Worm (Caenorhabditis elegans) whole organism, mixed stage, embryonic: ENCODE results near the gene F42C5.4.

Experiments
- M03D4.4 ChIP-seq: sonication (generic microtip); optimal IDR thresholded peaks from 2 replicates; lab custom pipeline; 2017; ENCODE audit warnings: mild to moderate bottlenecking, missing genetic modification characterization, missing compliant biosample characterization
- bed-3 ChIP-seq: fragments of 200-800 bp; sonication (Bioruptor generic); optimal IDR thresholded peaks from 3 replicates; lab custom pipeline; 2018; ENCODE audit warnings: mild to moderate bottlenecking, missing genetic modification characterization, moderate library complexity, missing compliant biosample characterization
- blmp-1 ChIP-seq: fragments of 150-350 bp; optimal IDR thresholded peaks from 2 replicates; lab custom pipeline; 2014; ENCODE audit warnings: missing biosample characterization, missing genetic modification characterization
- ceh-39 ChIP-seq: fragments of 150-350 bp; optimal IDR thresholded peaks from 2 replicates; lab custom pipeline; 2014; ENCODE audit warnings: missing biosample characterization, missing genetic modification characterization
- ceh-43 ChIP-seq: fragments of 200-800 bp; sonication (Bioruptor generic); optimal IDR thresholded peaks from 2 replicates; lab custom pipeline; 2018; ENCODE audit warnings: mild to moderate bottlenecking, missing genetic modification characterization, moderate library complexity, missing compliant biosample characterization
- ceh-83 ChIP-seq: fragments of 200-800 bp; sonication (Bioruptor generic); optimal IDR thresholded peaks from 2 replicates; lab custom pipeline; 2018; ENCODE audit warnings: mild to moderate bottlenecking, missing genetic modification characterization, missing compliant biosample characterization
- ces-1 ChIP-seq: fragments of 150-350 bp; optimal IDR thresholded peaks from 2 replicates; lab custom pipeline; 2014; ENCODE audit warnings: missing biosample characterization, missing genetic modification reagents, missing genetic modification characterization
- cnd-1 ChIP-seq: fragments of 200-800 bp; sonication (Bioruptor generic); optimal IDR thresholded peaks from 2 replicates; lab custom pipeline; 2018; ENCODE audit warnings: mild to moderate bottlenecking, missing genetic modification characterization, missing compliant biosample characterization
- drap-1 ChIP-seq: fragments of 200-800 bp; sonication (Bioruptor generic); optimal IDR thresholded peaks from 3 replicates; lab custom pipeline; 2018; ENCODE audit warnings: mild to moderate bottlenecking, missing genetic modification characterization, missing compliant biosample characterization
- elt-1 ChIP-seq: sonication (generic microtip); optimal IDR thresholded peaks from 2 replicates; lab custom pipeline; 2017; ENCODE audit warnings: missing genetic modification characterization, mild to moderate bottlenecking, missing compliant biosample characterization, antibody characterized with exemption, moderate library complexity, borderline replicate concordance; ENCODE audit not compliant: insufficient read depth
- elt-3 ChIP-seq: fragments of 150-350 bp; optimal IDR thresholded peaks from 2 replicates; lab custom pipeline; 2014; ENCODE audit warnings: missing biosample characterization, missing genetic modification characterization
- flh-1 ChIP-seq: fragments of 200-800 bp; sonication (Bioruptor generic); optimal IDR thresholded peaks from 2 replicates; lab custom pipeline; 2018; ENCODE audit warnings: mild to moderate bottlenecking, missing genetic modification characterization, moderate library complexity, missing compliant biosample characterization
- hlh-1 ChIP-seq: fragments of 150-350 bp; optimal IDR thresholded peaks from 2 replicates; lab custom pipeline; 2014; ENCODE audit warnings: missing biosample characterization, missing genetic modification reagents, missing genetic modification characterization
- lin-13 ChIP-seq: fragments of 150-350 bp; optimal IDR thresholded peaks from 2 replicates; lab custom pipeline; 2014; ENCODE audit warnings: missing biosample characterization, missing genetic modification characterization
- lin-32 ChIP-seq: fragments of 200-800 bp; sonication (Bioruptor generic); optimal IDR thresholded peaks from 2 replicates; lab custom pipeline; 2018; ENCODE audit warnings: mild to moderate bottlenecking, missing genetic modification characterization, missing compliant biosample characterization
- lsy-2 ChIP-seq: fragments of 150-350 bp; optimal IDR thresholded peaks from 2 replicates; lab custom pipeline; 2014; ENCODE audit warnings: missing biosample characterization, missing genetic modification characterization
- mab-5 ChIP-seq: fragments of 150-350 bp; optimal IDR thresholded peaks from 2 replicates; lab custom pipeline; 2014; ENCODE audit warnings: missing biosample characterization, missing genetic modification characterization
- mep-1 ChIP-seq: fragments of 150-350 bp; optimal IDR thresholded peaks from 2 replicates; lab custom pipeline; 2017; ENCODE audit warnings: missing biosample characterization, missing genetic modification reagents, missing genetic modification characterization, inconsistent platforms
- mls-2 ChIP-seq: sonication (generic microtip); optimal IDR thresholded peaks from 2 replicates; lab custom pipeline; 2016; ENCODE audit warnings: mild to moderate bottlenecking, missing genetic modification characterization, moderate library complexity, missing compliant biosample characterization
- nhr-2 ChIP-seq: fragments of 150-350 bp; optimal IDR thresholded peaks from 2 replicates; lab custom pipeline; 2014; ENCODE audit warnings: missing biosample characterization, missing genetic modification characterization
- nhr-237 ChIP-seq: fragments of 150-350 bp; optimal IDR thresholded peaks from 2 replicates; lab custom pipeline; 2014; ENCODE audit warnings: missing biosample characterization, missing genetic modification characterization
- nhr-76 ChIP-seq: sonication (generic microtip); optimal IDR thresholded peaks from 2 replicates; lab custom pipeline; 2017; ENCODE audit warnings: missing biosample characterization, missing genetic modification characterization
- pha-4 ChIP-seq: fragments of 150-350 bp; optimal IDR thresholded peaks from 2 replicates; lab custom pipeline; 2018; ENCODE audit warnings: missing biosample characterization, missing genetic modification reagents, missing genetic modification characterization
- sem-2 ChIP-seq: fragments of 200-800 bp; sonication (Bioruptor generic); optimal IDR thresholded peaks from 2 replicates; lab custom pipeline; 2018; ENCODE audit warnings: mild to moderate bottlenecking, missing genetic modification characterization, missing compliant biosample characterization
- snpc-4 ChIP-seq: fragments of 150-350 bp; optimal IDR thresholded peaks from 2 replicates; lab custom pipeline; 2014; ENCODE audit warnings: missing biosample characterization, missing genetic modification characterization
- sptf-1 ChIP-seq: sonication (generic microtip); optimal IDR thresholded peaks from 2 replicates; lab custom pipeline; 2017; ENCODE audit warnings: mild to moderate bottlenecking, missing genetic modification characterization, moderate library complexity, missing compliant biosample characterization
- tbx-8 ChIP-seq: fragments of 200-800 bp; sonication (Bioruptor generic); optimal IDR thresholded peaks from 2 replicates; lab custom pipeline; 2018; ENCODE audit warnings: mild to moderate bottlenecking, missing genetic modification characterization, moderate library complexity, missing compliant biosample characterization
- unc-120 ChIP-seq: sonication (generic microtip); optimal IDR thresholded peaks from 2 replicates; lab custom pipeline; 2017; ENCODE audit warnings: missing genetic modification characterization, missing compliant biosample characterization; ENCODE audit not compliant: poor library complexity, severe bottlenecking
- unc-39 ChIP-seq: fragments of 150-350 bp; optimal IDR thresholded peaks from 2 replicates; lab custom pipeline; 2014; ENCODE audit warnings: missing biosample characterization, missing genetic modification characterization
- zip-8 ChIP-seq: fragments of 150-350 bp; optimal IDR thresholded peaks from 2 replicates; lab custom pipeline; 2014; ENCODE audit warnings: missing biosample characterization, missing genetic modification characterization
- ztf-11 ChIP-seq: fragments of 150-350 bp; optimal IDR thresholded peaks from 2 replicates; lab custom pipeline; 2014; ENCODE audit warnings: missing biosample characterization, missing genetic modification characterization

The F42C5.4 gene

DNA sequence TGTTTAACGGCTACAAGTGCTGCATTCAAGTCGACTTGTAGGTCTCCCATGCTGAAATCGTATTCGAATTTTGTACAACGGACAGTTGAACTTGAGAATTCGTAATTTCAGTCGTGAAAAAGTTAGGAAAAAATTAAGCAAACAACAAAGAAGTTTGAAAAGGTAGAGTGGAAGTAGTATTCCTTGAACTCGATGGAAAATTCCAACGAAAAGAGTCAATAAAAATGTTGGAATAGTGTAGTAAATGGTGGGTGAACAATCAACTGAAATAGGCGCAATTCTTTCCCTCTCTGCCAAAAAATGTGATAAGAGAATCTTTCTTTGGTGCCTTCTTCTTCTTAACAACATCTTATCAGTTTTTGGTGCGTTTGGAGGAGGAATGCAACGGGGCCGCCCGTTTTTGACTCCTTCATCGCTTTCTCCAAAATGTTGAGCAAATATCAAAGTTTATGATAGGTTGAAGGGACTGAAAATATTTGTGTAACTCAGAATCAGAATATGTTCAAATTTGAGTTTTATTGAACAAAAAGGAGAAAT is 34.8 kb upstream of the F42C5.4 start, which contains the start of gene ifo-1:
ifo-1 (minus strand) TSS at position 51 of the 537 bp plus-strand sequence.
- no peak for TF ChIP-seq cnd-1 (tag; lab: Kevin White, UChicago)
- TF ChIP-seq ces-1 (GFP tag; lab: Kevin White, UChicago): no peak
- TF ChIP-seq lsy-2 (tag; lab: Kevin White, UChicago): no peak
- no peak for TF ChIP-seq snpc-4 (tag; lab: Kevin White, UChicago)
- no peak for TF ChIP-seq ceh-39 (tag; lab: Kevin White, UChicago)
- no peak for TF ChIP-seq hlh-1 (tag; lab: Kevin White, UChicago)
- no peak for TF ChIP-seq nhr-237
- no peak for TF ChIP-seq mls-2 (tag; lab: Kevin White, UChicago)
- no peak for TF ChIP-seq sem-2
- no peak for TF ChIP-seq elt-3
- no peak for TF ChIP-seq nhr-76
- no peak for TF ChIP-seq elt-1 (tag; lab: Kevin White, UChicago)
- no peak for TF ChIP-seq pha-4 (tag; lab: Kevin White, UChicago)
- TF ChIP-seq blmp-1 (tag; lab: Kevin White, UChicago): no peak
- TF ChIP-seq flh-1 (GFP tag; lab: Kevin White, UChicago): no peak
- TF ChIP-seq drap-1 (GFP tag; lab: Kevin White, UChicago): no peak
- TF ChIP-seq zip-8 (tag; lab: Kevin White, UChicago): no peak
- no peak for TF ChIP-seq M03D4.4 (tag; lab: Kevin White, UChicago)
- TF ChIP-seq unc-120 (tag; lab: Kevin White, UChicago): no peak
- no peak for TF ChIP-seq tbx-8 (GFP tag; lab: Kevin White, UChicago)
- TF ChIP-seq, all 35 proteins: peak for 0

DNA sequence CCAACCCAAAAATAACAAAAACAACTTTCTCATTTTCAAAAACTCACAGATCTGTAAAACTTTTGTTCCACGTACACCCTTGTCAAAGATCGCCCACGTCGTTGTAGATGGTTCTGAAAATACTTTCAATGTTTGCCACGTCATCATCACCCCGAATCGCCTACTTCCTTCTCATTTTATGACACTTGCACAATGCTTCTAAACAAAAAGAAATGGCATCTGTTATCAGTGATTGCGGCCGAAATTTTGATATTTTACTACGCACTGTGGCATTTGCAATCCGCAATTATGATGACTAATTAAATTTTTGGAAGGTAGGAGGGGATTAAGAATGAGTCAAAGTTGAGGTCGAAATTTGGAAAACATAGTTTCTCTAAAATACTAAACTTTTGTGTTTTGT is 33.8 kb upstream of the F42C5.4 start:
- TF ChIP-seq cnd-1 (tag; lab: Kevin White, UChicago) (no peak), elt-1 (tag; lab: Kevin White, UChicago) (no peak), ceh-83 (GFP tag; lab: Kevin White, UChicago) (no peak), M03D4.4 (tag; lab: Kevin White, UChicago) (no peak), sptf-1 (tag; lab: Kevin White, UChicago) (no peak), lsy-2 (tag; lab: Kevin White, UChicago) (no peak)

DNA sequence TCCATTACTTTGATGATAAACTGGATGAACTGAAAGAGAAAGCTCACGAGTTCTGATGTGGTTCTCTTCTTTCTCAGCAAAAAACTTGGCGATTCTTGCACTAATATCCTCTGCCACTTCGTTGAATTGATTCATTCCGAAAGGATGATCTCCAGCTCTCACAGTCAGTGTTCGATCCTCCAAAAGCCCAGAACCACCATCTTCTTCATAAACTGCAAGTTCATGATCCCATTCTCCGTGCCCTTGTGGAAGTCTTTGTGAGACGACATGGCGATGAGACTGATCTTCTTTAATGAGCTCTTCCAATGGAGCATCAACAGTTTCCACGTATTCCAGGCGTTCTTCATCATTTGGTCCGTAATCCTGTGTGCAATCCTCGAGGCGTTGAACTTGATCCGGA is 33.0 kb upstream of the F42C5.4 start:
- TF ChIP-seq ceh-43 (GFP tag; lab: Kevin White, UChicago) (no peak), unc-120 (tag; lab: Kevin White, UChicago) (no peak), unc-39 (tag; lab: Kevin White, UChicago) (no peak), elt-1 (tag; lab: Kevin White, UChicago) (no peak), elt-3 (no peak), ceh-83 (GFP tag; lab: Kevin White, UChicago) (no peak), pha-4 (tag; lab: Kevin White, UChicago) (no peak), mls-2 (tag; lab: Kevin White, UChicago) (no peak), ztf-11 (tag; lab: Kevin White, UChicago) (no peak), flh-1 (GFP tag; lab: Kevin White, UChicago) (no peak), lin-13 (tag; lab: Kevin White, UChicago) (no peak), sem-2 (no peak), ces-1 (GFP tag; lab: Kevin White, UChicago) (no peak), drap-1 (GFP tag; lab: Kevin White, UChicago) (no peak)

DNA sequence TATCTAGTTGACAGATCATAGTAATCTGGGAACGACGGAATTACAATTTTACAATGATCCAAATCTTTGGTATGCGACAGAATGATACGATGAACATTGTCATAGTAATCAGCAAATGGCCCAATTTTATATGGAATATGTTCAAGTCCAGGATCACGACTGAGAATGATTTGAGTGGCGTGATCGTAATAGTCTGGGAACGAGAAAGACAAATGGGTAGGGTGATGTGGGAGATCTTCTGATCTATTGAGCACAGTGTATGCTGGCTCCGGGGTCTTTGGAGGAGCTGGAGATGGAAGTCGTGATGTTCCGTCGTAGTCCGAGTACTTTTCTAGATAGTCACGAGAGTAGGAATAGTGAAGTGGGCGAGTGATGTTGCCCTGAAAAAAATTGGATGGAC is 32.0 kb upstream of the F42C5.4 start:
- no peak for TF ChIP-seq elt-3
- TF ChIP-seq bed-3 (GFP tag; lab: Kevin White, UChicago): no peak
- no peak for TF ChIP-seq cnd-1 (tag; lab: Kevin White, UChicago)
- no peak for TF ChIP-seq ceh-83 (GFP tag; lab: Kevin White, UChicago)
- TF ChIP-seq zip-8 (tag; lab: Kevin White, UChicago): no peak
- no peak for TF ChIP-seq lin-32 (GFP tag; lab: Kevin White, UChicago)
- no peak for TF ChIP-seq ces-1 (GFP tag; lab: Kevin White, UChicago)
- no peak for TF ChIP-seq mab-5 (tag; lab: Kevin White, UChicago)
- no peak for TF ChIP-seq unc-120 (tag; lab: Kevin White, UChicago)
- TF ChIP-seq nhr-2: no peak
- no peak for TF ChIP-seq sem-2
- no peak for TF ChIP-seq nhr-76
- no peak for TF ChIP-seq mep-1 (tag; lab: Kevin White, UChicago)
- TF ChIP-seq ceh-39 (tag; lab: Kevin White, UChicago): no peak
- TF ChIP-seq, all 35 proteins: peak for 0
